Worm (Caenorhabditis elegans) whole organism, dauer: ENCODE measurements around the gene rrsr-1.
"Not testable (repeated sequence)": the region's sequence is repeated elsewhere in the genome, so short reads cannot be mapped to it uniquely, and the experiment has no call there.

Experiments used
- unc-62 ChIP-seq: sonication (generic microtip); optimal IDR thresholded peaks from 2 replicates; lab custom pipeline; 2017; ENCODE audit warnings: missing biosample characterization, missing genetic modification reagents, missing genetic modification characterization

The rrsr-1 gene

DNA sequence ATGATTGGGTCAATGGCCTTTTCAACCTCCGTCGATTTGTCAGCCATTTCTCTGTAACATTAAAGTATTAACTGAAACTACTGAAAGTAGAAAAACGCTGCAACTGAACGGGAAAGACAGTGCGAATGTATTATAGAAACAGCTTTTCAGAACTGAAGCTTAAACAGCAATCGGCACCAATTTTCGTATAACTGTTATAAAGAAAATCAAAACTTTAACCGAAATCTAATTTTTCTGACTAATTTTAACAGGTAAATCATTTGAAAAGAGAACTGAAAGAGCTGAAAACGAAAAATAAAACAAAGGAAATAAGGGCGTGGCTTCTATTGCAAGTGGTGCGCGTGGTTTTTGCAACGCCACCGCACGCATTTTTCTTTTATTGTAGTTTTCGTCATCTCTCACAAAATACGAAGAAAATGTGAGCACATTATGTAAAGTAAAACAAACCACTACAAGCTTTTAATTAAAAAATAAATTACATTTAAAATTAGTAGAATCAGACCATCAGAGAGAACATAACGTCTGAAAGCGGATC is at the start of gene rrsr-1:
TSS of gene rrsr-1 (minus strand) at position 51 of the 535 bp plus-strand sequence.
- TF ChIP-seq unc-62 = no peak

DNA sequence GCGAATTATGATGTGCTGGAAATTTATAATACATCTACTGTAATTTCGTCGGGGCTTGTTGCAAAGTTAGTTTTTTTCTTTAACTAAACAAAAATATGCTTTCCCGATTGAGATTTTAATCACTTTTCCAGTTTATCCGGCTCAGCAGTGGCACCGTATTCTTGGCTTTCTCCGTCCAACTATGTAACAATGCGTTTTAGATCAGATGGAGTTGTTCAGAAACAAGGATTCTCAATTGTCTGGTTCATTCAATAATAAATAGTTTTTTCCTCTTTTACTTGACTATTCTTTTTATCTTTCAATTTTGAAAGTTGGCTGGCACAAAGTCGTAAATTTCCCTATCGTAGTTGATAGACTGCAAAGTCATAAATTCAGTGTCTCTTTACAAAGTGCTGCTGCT is 49.3 kb upstream of the rrsr-1 start, which contains the start of gene clec-56:
TSS of gene clec-56 (plus strand) at position 301 of the 400 bp plus-strand sequence.
- TF ChIP-seq unc-62 = no peak

DNA sequence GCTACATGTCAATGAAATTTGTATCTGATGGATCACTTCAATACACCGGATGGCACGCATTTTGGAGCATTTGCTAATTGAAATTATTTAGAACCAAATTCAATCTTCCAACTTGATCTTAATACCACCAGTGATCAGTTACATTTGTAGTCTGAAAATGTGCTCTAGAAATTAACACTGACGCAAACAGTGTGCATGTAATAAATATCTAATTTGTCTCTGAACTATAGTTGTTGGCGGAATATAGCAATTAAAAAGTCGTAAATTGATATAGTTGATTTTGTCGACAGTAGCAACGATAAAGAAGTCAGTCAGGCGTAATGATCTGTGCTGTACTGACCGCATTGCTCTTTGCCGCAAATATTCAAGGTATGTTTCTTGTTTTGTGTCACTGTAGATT is 47.4 kb upstream of the rrsr-1 start, which contains the start of gene clec-227:
TSS of gene clec-227 (plus strand) at position 301 of the 400 bp plus-strand sequence.
- TF ChIP-seq unc-62 = no peak

DNA sequence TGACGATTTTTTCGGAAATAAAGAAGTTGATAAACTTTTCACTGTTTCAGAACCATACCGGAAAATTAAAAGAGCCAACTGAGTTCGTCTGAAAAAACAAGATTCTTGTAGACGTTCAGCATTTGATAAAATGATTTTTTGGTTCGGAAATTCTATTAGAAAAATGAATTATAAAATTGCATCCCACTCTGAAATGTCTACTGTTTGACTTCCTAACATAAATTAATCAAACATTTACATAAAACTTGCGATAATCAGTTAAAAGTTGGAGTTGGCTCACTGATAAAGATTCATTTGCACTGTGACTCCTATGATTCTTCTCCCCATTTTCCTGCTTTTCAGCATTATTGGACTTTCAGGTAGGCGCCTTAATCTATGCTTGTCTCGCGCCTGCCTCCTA is 44.1 kb upstream of the rrsr-1 start, which contains the start of gene clec-57:
TSS of gene clec-57 (plus strand) at position 301 of the 400 bp plus-strand sequence.
- no peak for TF ChIP-seq unc-62

DNA sequence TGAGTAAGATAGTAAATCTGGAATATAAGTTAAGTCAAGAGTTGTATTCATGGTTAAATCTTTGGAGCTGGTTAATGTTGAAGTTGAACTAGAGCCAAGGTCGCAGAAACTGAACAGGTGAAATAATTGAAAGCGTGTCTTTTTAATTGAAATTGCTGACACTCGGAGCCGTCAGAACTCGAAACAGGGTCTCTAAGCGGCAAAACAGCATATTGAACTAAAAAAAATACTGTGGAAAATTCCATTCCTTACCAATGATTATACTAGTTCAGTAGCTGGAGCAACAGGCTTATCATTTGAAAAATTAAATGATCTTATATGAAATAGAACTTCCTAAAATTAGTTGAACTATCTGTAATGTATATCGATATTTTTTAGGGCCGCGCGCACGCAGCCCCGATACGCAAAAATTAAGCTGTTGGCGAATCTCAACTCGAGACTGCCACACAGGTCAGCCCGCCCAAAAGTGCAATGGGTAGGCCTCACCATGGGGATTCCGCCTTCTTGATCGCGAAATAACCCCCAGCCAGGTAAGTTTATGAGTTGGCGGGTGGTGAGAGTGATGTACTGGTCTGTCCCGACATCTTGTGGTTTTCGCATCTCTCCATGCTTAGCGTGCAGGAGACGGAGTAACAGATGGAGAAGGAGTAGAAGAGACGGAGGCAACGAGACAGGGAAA is 43.5 kb upstream of the rrsr-1 start, which contains the start of gene srz-97:
TSS of gene srz-97 (minus strand) at position 51 of the 679 bp plus-strand sequence.
- TF ChIP-seq unc-62 = no peak

DNA sequence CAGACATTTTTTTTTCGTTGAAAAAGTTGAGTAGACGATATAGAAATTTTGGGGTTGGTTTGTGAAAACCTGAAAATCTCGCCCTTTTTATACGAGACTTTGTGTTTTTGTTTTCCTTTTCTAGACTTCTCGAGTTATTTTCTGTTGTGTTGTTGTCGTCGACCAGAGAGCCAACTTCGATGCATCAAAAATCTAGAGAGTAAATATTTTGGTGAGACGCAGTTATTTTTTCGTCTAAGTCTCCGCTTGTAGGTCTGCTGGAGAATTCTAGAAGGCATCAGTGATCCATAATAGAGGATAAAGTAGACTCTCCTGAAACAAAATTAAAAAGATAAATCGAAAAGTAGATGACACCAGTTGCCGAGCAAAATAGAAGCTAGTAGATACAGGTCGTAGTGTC is 39.6 kb upstream of the rrsr-1 start, which contains the start of gene F08H9.4:
TSS of gene F08H9.4 (minus strand) at position 61 of the 400 bp plus-strand sequence.
- TF ChIP-seq unc-62 = no peak

DNA sequence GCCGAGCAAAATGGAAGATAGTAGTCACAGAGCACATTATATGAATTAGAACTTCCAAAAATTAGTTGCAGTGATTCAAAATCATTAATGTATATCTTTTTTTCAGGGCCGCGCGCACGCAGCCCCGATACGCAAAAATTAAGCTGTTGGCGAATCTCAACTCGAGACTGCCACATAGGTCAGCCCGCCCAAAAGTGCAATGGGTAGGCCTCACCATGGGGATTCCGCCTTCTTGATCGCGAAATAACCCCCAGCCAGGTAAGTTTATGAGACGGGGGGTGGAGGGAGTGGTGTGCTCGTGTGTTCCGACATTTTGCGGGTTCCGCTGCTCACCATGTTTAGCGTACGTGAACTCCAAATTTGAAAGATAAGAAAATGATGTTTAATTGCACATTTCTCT is 38.3 kb upstream of the rrsr-1 start, which contains the start of gene F08H9.3:
TSS of gene F08H9.3 (minus strand) at position 252 of the 400 bp plus-strand sequence.
- not testable (repeated sequence) for TF ChIP-seq unc-62

DNA sequence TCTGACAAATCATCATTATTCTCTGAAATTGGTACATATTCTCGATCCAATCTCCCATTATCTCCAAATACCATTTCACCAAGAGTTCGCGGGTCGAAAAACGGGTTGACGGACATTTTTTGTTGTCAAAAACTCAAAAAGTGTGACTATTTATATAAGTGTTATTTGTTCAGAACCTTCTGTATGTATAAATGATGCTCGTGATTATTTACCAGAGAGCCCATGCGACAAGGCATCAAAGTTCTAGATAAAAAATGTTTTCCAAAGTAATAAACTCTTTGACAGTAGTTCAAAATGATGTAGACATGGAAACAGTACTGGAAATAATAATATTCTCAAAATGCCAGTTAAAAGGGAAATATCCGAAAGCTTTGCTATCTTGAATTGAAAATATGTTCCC is 37.8 kb upstream of the rrsr-1 start:
- no peak for TF ChIP-seq unc-62

DNA sequence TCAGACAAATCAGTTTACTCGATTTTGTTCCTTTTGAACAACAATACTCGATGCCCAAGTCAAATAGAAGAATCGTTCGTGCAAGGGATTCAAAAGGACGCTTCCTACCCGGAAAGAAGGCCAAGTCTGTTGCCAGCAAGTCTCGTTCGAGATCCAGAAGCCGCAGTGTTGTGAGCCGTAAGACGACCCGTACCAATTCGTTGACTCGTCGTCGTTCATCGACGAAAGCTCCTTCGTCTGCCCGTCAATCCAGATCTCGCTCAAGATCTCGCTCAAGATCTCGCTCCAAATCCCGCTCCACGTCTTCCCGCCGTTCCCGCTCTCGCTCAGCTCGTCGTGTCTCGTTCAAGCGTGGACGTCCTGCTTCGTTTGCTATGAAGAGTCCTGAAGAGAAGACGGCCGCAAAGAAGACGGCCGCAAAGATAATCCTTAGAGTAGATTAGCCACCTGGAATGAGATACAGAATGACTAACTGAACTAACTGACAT is 35.9 kb upstream of the rrsr-1 start, which contains the start of gene F08H9.2:
TSS of gene F08H9.2 (plus strand) at position 51 of the 488 bp plus-strand sequence.
- no peak for TF ChIP-seq unc-62

DNA sequence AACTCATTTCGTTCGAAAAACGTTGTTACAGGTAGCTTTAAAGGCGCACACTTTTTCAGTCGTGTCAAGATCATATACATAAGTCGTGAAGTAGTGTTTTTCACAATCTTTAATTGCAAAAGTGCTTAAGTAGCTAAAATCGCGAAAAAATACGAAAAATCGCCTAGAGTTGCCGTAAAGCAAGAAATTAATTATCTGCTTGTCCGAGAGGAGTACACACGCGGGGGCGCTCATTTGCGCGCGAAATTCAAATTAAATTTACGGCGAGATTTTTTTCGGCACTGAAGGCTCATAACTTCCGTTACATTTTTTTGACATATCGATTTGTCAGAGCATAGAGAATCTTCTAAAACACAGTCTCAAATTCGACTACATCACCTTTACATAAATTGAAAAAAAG is 35.3 kb upstream of the rrsr-1 start:
- no peak for TF ChIP-seq unc-62

DNA sequence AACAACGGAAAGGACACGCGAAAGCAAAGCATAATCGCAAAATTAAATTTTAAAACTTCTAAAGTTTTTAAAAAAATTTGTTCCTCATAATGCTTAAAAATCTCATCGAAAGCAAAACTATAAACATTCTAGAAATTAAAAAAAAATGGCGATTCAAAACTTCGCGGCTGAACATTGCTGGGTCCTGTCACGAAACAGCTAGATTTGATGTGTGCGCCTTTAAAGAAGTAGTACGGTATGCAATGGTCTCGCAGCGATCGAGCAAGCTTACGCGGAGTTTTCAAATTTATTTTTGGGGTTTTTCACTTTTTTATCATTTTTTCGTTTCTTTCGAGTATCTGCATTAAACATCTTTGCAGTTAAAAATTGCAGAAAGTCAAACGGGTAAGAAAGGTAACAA is 32.3 kb upstream of the rrsr-1 start, which contains the start of gene coh-3:
TSS of gene coh-3 (plus strand) at position 353 of the 400 bp plus-strand sequence.
- TF ChIP-seq unc-62 = no peak

DNA sequence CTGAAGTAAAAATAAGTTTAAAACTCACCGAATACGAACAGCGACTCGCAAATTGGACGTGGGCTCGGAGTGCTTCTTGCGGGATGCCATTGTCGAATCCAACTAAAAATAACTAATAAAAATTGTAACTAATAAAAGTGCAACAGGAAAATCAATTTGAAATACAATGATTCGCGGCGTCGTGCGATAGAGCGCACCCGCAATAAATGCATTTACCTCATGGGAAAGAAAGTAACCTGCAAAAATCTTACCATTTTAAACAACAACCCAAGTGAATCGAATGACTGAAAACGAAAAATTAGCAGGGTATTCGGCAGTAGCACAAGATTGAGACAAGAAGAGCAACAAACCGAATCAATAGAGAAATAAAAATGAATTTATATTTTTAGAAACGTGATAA is 31.8 kb upstream of the rrsr-1 start, which contains the start of gene bmk-1:
TSS of gene bmk-1 (minus strand) at position 359 of the 400 bp plus-strand sequence.
- TF ChIP-seq unc-62 = no peak

DNA sequence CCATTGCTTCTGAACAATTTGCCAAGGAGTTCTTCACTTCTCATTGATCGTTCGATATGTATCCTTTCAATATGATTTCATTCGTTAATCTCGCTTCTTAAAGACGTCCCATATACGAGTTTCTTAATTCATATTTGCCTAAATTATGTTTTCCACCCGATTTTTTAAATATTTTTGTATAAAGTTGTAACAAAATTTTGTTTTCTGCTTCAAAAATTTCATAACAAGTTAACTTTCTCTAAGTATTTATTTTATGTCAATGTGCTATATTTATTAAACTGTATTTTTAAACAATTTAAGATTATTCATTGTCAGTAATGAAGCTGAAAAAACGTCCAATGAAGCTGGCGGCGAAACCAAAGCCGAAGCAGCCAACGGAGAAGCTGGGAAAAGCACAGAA is 24.6 kb upstream of the rrsr-1 start, which contains the start of gene F23B12.7:
TSS of gene F23B12.7 (plus strand) at position 301 of the 400 bp plus-strand sequence.
- TF ChIP-seq unc-62 = no peak

DNA sequence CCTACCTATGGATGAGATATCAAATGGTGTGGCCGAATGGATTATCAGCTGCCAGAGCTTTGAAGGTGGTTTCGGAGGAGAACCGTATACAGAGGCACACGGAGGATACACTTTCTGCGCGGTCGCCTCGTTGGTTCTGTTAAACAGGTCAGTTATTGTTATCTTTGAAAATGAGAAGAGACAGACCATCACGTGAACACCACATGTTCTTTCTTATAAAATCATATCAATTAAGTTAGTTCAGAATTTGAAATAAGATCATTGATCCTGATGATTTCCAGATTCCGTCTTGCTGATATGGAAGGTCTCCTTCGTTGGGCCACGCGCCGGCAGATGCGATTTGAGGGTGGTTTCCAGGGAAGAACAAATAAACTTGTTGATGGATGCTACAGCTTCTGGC is 23.9 kb upstream of the rrsr-1 start:
- no peak for TF ChIP-seq unc-62

DNA sequence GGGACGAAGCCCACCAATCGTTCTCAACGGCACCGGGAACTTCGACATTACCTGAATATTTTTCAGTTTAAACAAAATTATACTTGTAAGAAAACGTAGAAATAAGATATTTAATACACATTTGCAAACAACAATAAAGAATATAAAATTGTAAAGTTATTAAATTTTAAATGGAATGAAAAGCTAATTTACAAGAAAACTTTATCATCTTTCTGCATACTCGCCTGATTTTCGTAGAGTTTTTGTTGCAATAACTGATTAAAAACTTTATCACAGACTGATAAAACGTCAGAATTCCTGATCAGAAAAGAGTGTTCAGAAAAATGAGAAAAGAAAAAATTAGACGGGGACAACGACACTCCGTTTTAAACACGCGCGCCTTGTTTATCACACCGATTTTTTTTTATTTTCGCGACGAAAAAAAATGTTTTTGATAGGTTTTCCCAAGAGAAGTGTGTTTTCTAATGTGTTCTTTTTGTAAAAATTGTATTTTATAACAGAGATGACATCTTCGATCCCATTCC is 22.5 kb upstream of the rrsr-1 start, which contains the start of the genes dlat-1 and fntb-1:
TSS of gene dlat-1 (minus strand) at position 51 of the 524 bp plus-strand sequence.
TSS of gene fntb-1 (plus strand) at position 412 of the 524 bp plus-strand sequence.
- TF ChIP-seq unc-62 = no peak

DNA sequence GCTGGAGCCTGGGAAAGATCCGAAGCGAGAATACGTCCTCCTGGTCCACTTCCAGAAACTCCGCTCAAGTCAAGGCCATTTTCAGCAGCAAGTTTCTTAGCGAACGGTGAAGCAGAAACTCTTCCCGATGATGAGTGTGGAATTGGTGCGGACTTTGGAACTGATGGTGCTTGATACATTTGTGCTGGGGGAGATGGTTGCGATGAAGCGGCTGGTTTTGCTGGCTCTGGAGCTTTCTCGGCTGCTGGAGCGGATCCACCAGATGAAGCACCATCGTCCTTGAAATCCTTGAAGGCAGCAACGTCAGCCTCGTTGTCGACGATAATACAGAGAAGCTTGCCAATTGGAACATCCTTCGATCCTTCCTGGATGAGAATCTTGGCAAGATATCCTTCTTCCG is 21.6 kb upstream of the rrsr-1 start:
- TF ChIP-seq unc-62 = no peak

DNA sequence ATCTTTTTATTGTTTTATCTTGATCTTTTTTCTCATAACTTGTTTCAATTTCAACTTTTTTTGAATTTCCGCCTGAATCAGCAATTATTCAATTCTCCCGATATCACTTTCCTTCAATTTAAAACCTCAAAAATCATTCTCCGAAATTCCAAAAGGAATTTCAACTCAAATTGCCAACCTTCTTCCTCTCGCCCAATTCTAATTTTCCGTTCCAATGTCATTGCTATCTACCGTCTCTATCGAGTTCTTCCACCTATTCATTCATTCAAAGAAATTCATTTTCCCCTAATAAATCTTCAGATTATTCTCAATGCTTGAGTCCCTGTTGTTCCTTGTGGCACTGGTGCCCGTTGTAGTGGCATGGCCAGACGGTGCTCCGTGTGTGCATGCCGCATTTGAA is 16.0 kb upstream of the rrsr-1 start, which contains the start of gene F23B12.4:
TSS of gene F23B12.4 (plus strand) at position 301 of the 400 bp plus-strand sequence.
- no peak for TF ChIP-seq unc-62
